Fruit fly (Drosophila melanogaster) whole organism, wandering third instar larva: ENCODE results near the gene Prosalpha4.

ENCODE experiments used
- Abd-B ChIP-seq: fragments of >200 bp; optimal IDR thresholded peaks from 2 replicates; lab custom pipeline; 2017; ENCODE audit warnings: missing biosample characterization, missing genetic modification characterization
- Dfd ChIP-seq: fragments of >200 bp; optimal IDR thresholded peaks from 2 replicates; lab custom pipeline; 2017; ENCODE audit warnings: missing biosample characterization, missing genetic modification characterization
- Hr78 ChIP-seq: fragments of >200 bp; optimal IDR thresholded peaks from 2 replicates; lab custom pipeline; 2017; ENCODE audit warnings: missing biosample characterization, missing genetic modification characterization
- brk ChIP-seq: fragments of 200-800 bp; sonication (Bioruptor generic); optimal IDR thresholded peaks from 2 replicates; lab custom pipeline; 2016; ENCODE audit warnings: missing biosample characterization, mild to moderate bottlenecking, missing genetic modification characterization
- foxo ChIP-seq, 2 experiments: fragments of 200-800 bp; sonication (Bioruptor generic); optimal IDR thresholded peaks; 2 replicates in 1 of 2; 3 replicates in 1 of 2; lab custom pipeline; 2016 to 2017; ENCODE audit warnings: missing biosample characterization in 2 of 2, missing genetic modification characterization in 2 of 2
- fru ChIP-seq: fragments of 200-800 bp; sonication (Bioruptor generic); optimal IDR thresholded peaks from 3 replicates; lab custom pipeline; 2016; ENCODE audit warnings: missing biosample characterization, mild to moderate bottlenecking, missing genetic modification characterization
- lola ChIP-seq: fragments of >200 bp; optimal IDR thresholded peaks from 2 replicates; lab custom pipeline; 2017; ENCODE audit warnings: missing biosample characterization, missing genetic modification characterization
- psq ChIP-seq: fragments of 200-800 bp; sonication (Bioruptor generic); optimal IDR thresholded peaks from 3 replicates; lab custom pipeline; 2017; ENCODE audit warnings: missing biosample characterization, mild to moderate bottlenecking, missing genetic modification characterization, moderate library complexity
- sage ChIP-seq: fragments of 200-800 bp; sonication (Bioruptor generic); optimal IDR thresholded peaks from 2 replicates; lab custom pipeline; 2016; ENCODE audit warnings: missing biosample characterization, mild to moderate bottlenecking, missing genetic modification characterization
- usp ChIP-seq: fragments of >200 bp; optimal IDR thresholded peaks from 2 replicates; lab custom pipeline; 2017; ENCODE audit warnings: missing biosample characterization, missing genetic modification characterization

- TF ChIP-seq usp (GFP tag; lab: Kevin White, UChicago) = no peak
- TF ChIP-seq Dfd (GFP tag; lab: Kevin White, UChicago) = no peak
- no peak for TF ChIP-seq Abd-B (GFP tag; lab: Kevin White, UChicago)
- TF ChIP-seq lola (GFP tag; lab: Kevin White, UChicago) = no peak
- TF ChIP-seq sage (GFP tag; lab: Kevin White, UChicago) = no peak
- TF ChIP-seq psq (GFP tag; lab: Kevin White, UChicago) = peak; percentile 25
- peak; percentile 65 for TF ChIP-seq fru (GFP tag; lab: Kevin White, UChicago)
- no peak for TF ChIP-seq Hr78 (GFP tag; lab: Kevin White, UChicago)
- TF ChIP-seq brk (GFP tag; lab: Kevin White, UChicago) = no peak
- peak in 1 of 2 experiments; percentile 68 for TF ChIP-seq foxo (GFP tag; optimal IDR thresholded peaks at IDR 0.05; lab: Kevin White, UChicago)
These were observed 12.7 kb upstream of the Prosalpha4 start for dm6 chrX:16263415-16263814.
